Worm (Caenorhabditis elegans) whole organism, L2 larva: Measurements from ENCODE around the gene meg-2.

Source experiments
- ZK546.5 ChIP-seq: sonication (generic microtip); optimal IDR thresholded peaks from 2 replicates; lab custom pipeline; 2017; ENCODE audit warnings: missing biosample characterization, missing genetic modification characterization
- ama-1 ChIP-seq: fragments of 150-350 bp; optimal IDR thresholded peaks from 2 replicates; lab custom pipeline; 2018; ENCODE audit warnings: inconsistent platforms
- lsy-2 ChIP-seq, 2 experiments: fragments of 150-350 bp in 1 of 2; sonication (generic microtip) in 1 of 2; optimal IDR thresholded peaks; 2 replicates each; lab custom pipeline; 2014 to 2017; ENCODE audit warnings: missing biosample characterization in 2 of 2, missing genetic modification characterization in 2 of 2
- nhr-11 ChIP-seq: fragments of 150-350 bp; optimal IDR thresholded peaks from 2 replicates; lab custom pipeline; 2014; ENCODE audit warnings: missing biosample characterization, missing genetic modification characterization
- nhr-12 ChIP-seq: fragments of 150-350 bp; optimal IDR thresholded peaks from 2 replicates; lab custom pipeline; 2014; ENCODE audit warnings: missing biosample characterization, missing genetic modification characterization
- nhr-21 ChIP-seq: fragments of 150-350 bp; optimal IDR thresholded peaks from 2 replicates; lab custom pipeline; 2014; ENCODE audit warnings: missing biosample characterization, missing genetic modification characterization
- snpc-4 ChIP-seq: fragments of 150-350 bp; optimal IDR thresholded peaks from 2 replicates; lab custom pipeline; 2014; ENCODE audit warnings: missing biosample characterization, missing genetic modification characterization
- unc-62 ChIP-seq: fragments of 150-350 bp; optimal IDR thresholded peaks from 2 replicates; lab custom pipeline; 2014; ENCODE audit warnings: missing biosample characterization, missing genetic modification reagents, missing genetic modification characterization
- zag-1 ChIP-seq: fragments of 150-350 bp; optimal IDR thresholded peaks from 2 replicates; lab custom pipeline; 2014; ENCODE audit warnings: missing biosample characterization, missing genetic modification characterization

DNA sequence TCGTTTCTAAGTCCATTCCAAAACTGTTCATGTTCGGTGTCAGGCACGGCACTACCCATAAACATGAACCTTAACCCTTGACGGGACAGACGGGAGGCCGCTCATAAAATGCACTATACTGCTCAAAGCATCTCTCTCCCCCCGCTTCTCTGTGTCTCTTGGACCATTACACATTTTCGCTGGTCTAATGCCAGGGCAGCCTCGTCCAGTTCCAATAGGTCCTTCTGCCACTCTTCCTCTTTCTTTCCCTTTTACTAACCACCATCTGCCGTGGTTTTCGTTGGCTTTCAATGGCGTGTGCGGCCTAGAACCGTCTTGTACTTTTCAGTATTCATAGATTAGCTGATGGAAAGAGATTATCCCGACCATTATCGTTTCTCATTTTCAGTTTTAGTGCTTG, 22.2 kb upstream of the meg-2 start:
- TF ChIP-seq zag-1 (tag; lab: Kevin White, UChicago) = no peak
- TF ChIP-seq ZK546.5 (tag; lab: Kevin White, UChicago) = no peak
- no peak for TF ChIP-seq nhr-21 (tag; lab: Kevin White, UChicago)
- no peak for TF ChIP-seq lsy-2 (tag; optimal IDR thresholded peaks at IDR 0.05; lab: Kevin White, UChicago)
- TF ChIP-seq unc-62 = no peak
- no peak for TF ChIP-seq snpc-4 (tag; lab: Kevin White, UChicago)
- TF ChIP-seq nhr-12 (tag; lab: Kevin White, UChicago) = no peak
- TF ChIP-seq ama-1 (lab: Kevin White, UChicago) = no peak
- no peak for TF ChIP-seq nhr-11 (tag; lab: Kevin White, UChicago)
